Worm (Caenorhabditis elegans): ENCODE measurements around the gene T07D4.2.
A peak's percentile ranks its signal among the peaks of the same experiment; 100 is the strongest.

The T07D4.2 gene

ce11 chrII:8891606-8892005 is 17.9 kb upstream of the T07D4.2 start:
- TF ChIP-seq fkh-8 (tag; optimal IDR thresholded peaks at IDR 0.05) (peak; percentile 44), lin-14 (GFP tag; optimal IDR thresholded peaks at IDR 0.05) (peak; percentile 61), nhr-77 (tag; optimal IDR thresholded peaks at IDR 0.05) (peak; percentile 33), sup-37 (GFP tag; optimal IDR thresholded peaks at IDR 0.05) (no peak), lin-13 (GFP tag; optimal IDR thresholded peaks at IDR 0.05) (no peak), C34B4.2 (tag; optimal IDR thresholded peaks at IDR 0.05) (no peak)

- TF ChIP-seq lin-35 (GFP tag; optimal IDR thresholded peaks at IDR 0.05): peak in 1 of 2 experiments; percentile 41
- no peak for TF ChIP-seq mdl-1 (tag; optimal IDR thresholded peaks at IDR 0.05)
- TF ChIP-seq efl-1 (optimal IDR thresholded peaks at IDR 0.05): peak in 1 of 2 experiments; percentile 17
- peak; percentile 51 to 72 for TF ChIP-seq efl-1 (GFP tag; optimal IDR thresholded peaks at IDR 0.05 in 1 of 2)
- TF ChIP-seq pqm-1 (tag; optimal IDR thresholded peaks at IDR 0.05): no peak
- peak in 2 of 3 experiments; percentile 32 to 45 for TF ChIP-seq dpl-1 (GFP tag; optimal IDR thresholded peaks at IDR 0.05)
- peak in 1 of 2 experiments; percentile 76 for TF ChIP-seq lsy-2 (tag; optimal IDR thresholded peaks at IDR 0.05)
Measured at ce11 chrII:8891042-8891441, 17.3 kb upstream of the T07D4.2 start.

- TF ChIP-seq egl-13 (tag; optimal IDR thresholded peaks at IDR 0.05) (no peak), elt-3 (tag; optimal IDR thresholded peaks at IDR 0.05) (peak in 1 of 6 experiments; percentile 30), blmp-1 (tag; optimal IDR thresholded peaks at IDR 0.05) (peak; percentile 47)
Measured at ce11 chrII:8890530-8890929, 16.8 kb upstream of the T07D4.2 start.

ce11 chrII:8890017-8890416 is 16.3 kb upstream of the T07D4.2 start:
- TF ChIP-seq ztf-11 (tag; optimal IDR thresholded peaks at IDR 0.05): no peak
- no peak for TF ChIP-seq jun-1 (tag; optimal IDR thresholded peaks at IDR 0.05)
- TF ChIP-seq ets-5 (GFP tag; IDR thresholded peaks at IDR 0.05): no peak
- no peak for TF ChIP-seq tbx-2 (tag; optimal IDR thresholded peaks at IDR 0.05)
- no peak for TF ChIP-seq zag-1 (tag; optimal IDR thresholded peaks at IDR 0.05)
- TF ChIP-seq lin-15B (tag; optimal IDR thresholded peaks at IDR 0.05): no peak

ce11 chrII:8889589-8889988 is 15.8 kb upstream of the T07D4.2 start:
- no peak for TF ChIP-seq F16B12.6 (tag; optimal IDR thresholded peaks at IDR 0.05)
- TF ChIP-seq skn-1 (tag; optimal IDR thresholded peaks at IDR 0.05): no peak
- TF ChIP-seq nhr-20 (tag; optimal IDR thresholded peaks at IDR 0.05): no peak
- no peak for TF ChIP-seq tlp-1 (tag; optimal IDR thresholded peaks at IDR 0.05)
- no peak for TF ChIP-seq Y116A8C.19 (tag; optimal IDR thresholded peaks at IDR 0.05; ENCODE audit: borderline replicate concordance)
- TF ChIP-seq aha-1 (tag; optimal IDR thresholded peaks at IDR 0.05): no peak

- TF ChIP-seq C16A3.4 (tag; optimal IDR thresholded peaks at IDR 0.05) (peak; percentile 63), unc-30 (tag; optimal IDR thresholded peaks at IDR 0.05) (no peak), skn-1 (tag; optimal IDR thresholded peaks at IDR 0.05) (peak; percentile 9), ceh-82 (tag; optimal IDR thresholded peaks at IDR 0.05) (peak in 1 of 3 experiments; percentile 15), hlh-4 (tag; optimal IDR thresholded peaks at IDR 0.05) (no peak), lin-14 (GFP tag; optimal IDR thresholded peaks at IDR 0.05) (no peak), rnt-1 (tag; optimal IDR thresholded peaks at IDR 0.05) (peak; percentile 7), jun-1 (tag; optimal IDR thresholded peaks at IDR 0.05) (no peak), nhr-85 (tag) (peak; percentile 45), zag-1 (tag; optimal IDR thresholded peaks at IDR 0.05) (no peak), tbx-2 (tag; optimal IDR thresholded peaks at IDR 0.05) (peak; percentile 22), nhr-12 (tag; optimal IDR thresholded peaks at IDR 0.05) (no peak), F16B12.6 (tag; optimal IDR thresholded peaks at IDR 0.05) (peak; percentile 87), nhr-237 (tag; optimal IDR thresholded peaks at IDR 0.05) (no peak), nhr-90 (tag; optimal IDR thresholded peaks at IDR 0.05; ENCODE audit: poor library complexity) (peak; percentile 31), sup-37 (GFP tag; optimal IDR thresholded peaks at IDR 0.05) (no peak), nhr-20 (tag; optimal IDR thresholded peaks at IDR 0.05) (peak; percentile 55), lin-39 (tag; optimal IDR thresholded peaks at IDR 0.05) (no peak), unc-130 (tag; optimal IDR thresholded peaks at IDR 0.05) (peak; percentile 83), nhr-71 (tag; optimal IDR thresholded peaks at IDR 0.05) (peak; percentile 57), dpl-1 (GFP tag; optimal IDR thresholded peaks at IDR 0.05) (peak; percentile 45 to 71 (median 47)), nhr-19 (GFP tag; conservative IDR thresholded peaks at IDR 0.05) (no peak; the same call in 1 of the 2 replicates), lsy-2 (tag; optimal IDR thresholded peaks at IDR 0.05) (peak; percentile 97 to 99), swsn-7 (tag; optimal IDR thresholded peaks at IDR 0.05) (peak; percentile 29)
Measured at ce11 chrII:8884262-8884949, 10.7 kb upstream of the T07D4.2 start, which contains the start of the genes T07D4.5 and ddx-19. TSS of gene T07D4.5 (minus strand) at chrII:8884332. TSS of gene ddx-19 (plus strand) at chrII:8884899.

All from whole organism, L1 larva.